Worm (Caenorhabditis elegans): ENCODE measurements around the gene R04D3.4.
A peak's percentile ranks its signal among the peaks of the same experiment; 100 is the strongest.

Gene R04D3.4

DNA sequence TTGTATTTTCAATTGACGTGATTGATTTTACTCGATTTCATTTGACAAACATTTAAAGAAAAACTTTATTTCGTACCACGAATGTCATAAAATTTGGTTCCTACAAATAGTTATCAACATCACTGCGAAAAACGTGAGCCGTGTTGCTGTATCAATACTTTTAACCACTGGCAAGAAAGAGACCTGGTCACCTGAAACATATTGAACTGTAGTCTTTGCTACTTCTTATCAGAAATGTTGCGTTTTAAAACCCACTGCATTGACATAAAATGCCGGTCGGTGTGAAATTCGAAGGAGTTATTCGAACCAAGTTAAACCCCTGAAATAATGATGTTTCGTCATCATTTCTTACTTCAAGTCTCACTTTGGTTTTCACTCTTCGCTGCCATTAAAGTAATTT lies 41.0 kb downstream of the R04D3.4 start (continued):
- no peak for TF ChIP-seq cey-2 (tag; optimal IDR thresholded peaks at IDR 0.05; ENCODE audit: borderline replicate concordance, insufficient read depth)
- no peak for TF ChIP-seq jun-1 (tag; optimal IDR thresholded peaks at IDR 0.05)
- TF ChIP-seq unc-62 (GFP tag; optimal IDR thresholded peaks at IDR 0.05 in 1 of 2), result no peak
- TF ChIP-seq unc-62 (tag; optimal IDR thresholded peaks at IDR 0.05), result no peak
- TF ChIP-seq nhr-111 (GFP tag; optimal IDR thresholded peaks at IDR 0.05), result no peak

DNA sequence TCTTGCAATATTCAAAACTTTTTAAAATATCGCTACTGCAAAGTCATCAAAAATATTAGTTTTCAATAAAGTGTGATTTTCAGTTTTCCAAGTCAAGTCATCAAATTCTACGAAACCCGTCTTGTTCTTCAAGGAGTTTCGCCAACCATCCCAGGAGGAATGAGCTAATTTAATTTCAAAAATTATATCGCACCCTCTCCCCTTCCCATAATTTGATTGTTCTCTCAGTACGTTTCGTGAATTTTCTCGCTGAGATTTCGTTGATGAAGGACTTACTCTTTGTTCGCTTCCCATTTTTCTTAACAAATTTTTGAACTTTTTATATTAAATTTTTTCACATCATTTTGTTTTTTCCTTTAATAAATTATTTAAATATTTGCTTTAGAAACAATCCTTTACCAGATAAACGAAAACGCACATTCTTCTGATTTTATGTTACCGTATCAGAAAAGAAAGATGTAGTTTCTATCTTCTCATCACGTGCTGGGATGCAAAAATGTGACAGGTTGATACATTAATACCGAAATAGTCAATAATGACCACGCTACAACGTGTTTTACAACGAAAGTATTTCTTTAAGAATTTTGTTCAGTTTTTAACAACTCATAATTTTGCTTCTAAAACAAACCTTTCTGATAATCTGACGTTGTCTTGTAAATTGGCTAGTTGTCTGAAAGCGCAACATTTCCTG lies 41.8 kb downstream of the R04D3.4 start:
- TF ChIP-seq mdl-1 (tag; optimal IDR thresholded peaks at IDR 0.05) (peak in 1 of 2 experiments; percentile 45), ZK546.5 (tag; optimal IDR thresholded peaks at IDR 0.05) (no peak), dmd-6 (GFP tag; IDR thresholded peaks at IDR 0.05) (peak; percentile 52), fos-1 (tag; optimal IDR thresholded peaks at IDR 0.05) (no peak), hmg-1.1 (GFP tag; IDR thresholded peaks at IDR 0.05) (no peak), nhr-76 (tag; optimal IDR thresholded peaks at IDR 0.05) (no peak), nhr-42 (GFP tag; IDR thresholded peaks at IDR 0.05) (no peak), unc-62 (GFP tag; optimal IDR thresholded peaks at IDR 0.05 in 1 of 2) (peak in 1 of 2 experiments; percentile 3), unc-62 (tag; optimal IDR thresholded peaks at IDR 0.05) (no peak), zag-1 (tag; optimal IDR thresholded peaks at IDR 0.05) (no peak), F44E2.7 (GFP tag; IDR thresholded peaks at IDR 0.05) (no peak), mdt-29 (GFP tag; IDR thresholded peaks at IDR 0.05) (no peak), ces-1 (GFP tag; optimal IDR thresholded peaks at IDR 0.05) (peak; percentile 85), hlh-11 (tag; optimal IDR thresholded peaks at IDR 0.05) (peak; percentile 33), ceh-82 (tag; optimal IDR thresholded peaks at IDR 0.05) (no peak), daf-12 (tag; optimal IDR thresholded peaks at IDR 0.05) (no peak), lir-3 (tag; optimal IDR thresholded peaks at IDR 0.05) (no peak), T20F7.1 (GFP tag; optimal IDR thresholded peaks at IDR 0.05) (peak; percentile 29), lsy-2 (tag; optimal IDR thresholded peaks at IDR 0.05) (no peak), madf-5 (GFP tag; IDR thresholded peaks at IDR 0.05) (no peak), dve-1 (tag; optimal IDR thresholded peaks at IDR 0.05; ENCODE audit: insufficient read depth) (peak; percentile 67), R02D3.7 (tag; optimal IDR thresholded peaks at IDR 0.05) (no peak), nhr-28 (tag; optimal IDR thresholded peaks at IDR 0.05) (peak; percentile 82), nhr-10 (tag; optimal IDR thresholded peaks at IDR 0.05) (no peak), ceh-28 (tag; optimal IDR thresholded peaks at IDR 0.05) (no peak), ctbp-1 (GFP tag; IDR thresholded peaks at IDR 0.05) (no peak), fkh-10 (GFP tag; optimal IDR thresholded peaks at IDR 0.05) (no peak), arid-1 (GFP tag; conservative IDR thresholded peaks at IDR 0.05) (no peak), hlh-30 (tag; optimal IDR thresholded peaks at IDR 0.05; ENCODE audit: insufficient read depth) (peak; percentile 71), ceh-44 (GFP tag; IDR thresholded peaks at IDR 0.05) (no peak), lin-39 (tag; optimal IDR thresholded peaks at IDR 0.05) (no peak), duxl-1 (tag; optimal IDR thresholded peaks at IDR 0.05; ENCODE audit: poor library complexity) (no peak), dmd-8 (GFP tag; IDR thresholded peaks at IDR 0.05) (no peak), lin-1 (GFP tag; IDR thresholded peaks at IDR 0.05) (no peak), vab-7 (GFP tag; IDR thresholded peaks at IDR 0.05) (no peak)

DNA sequence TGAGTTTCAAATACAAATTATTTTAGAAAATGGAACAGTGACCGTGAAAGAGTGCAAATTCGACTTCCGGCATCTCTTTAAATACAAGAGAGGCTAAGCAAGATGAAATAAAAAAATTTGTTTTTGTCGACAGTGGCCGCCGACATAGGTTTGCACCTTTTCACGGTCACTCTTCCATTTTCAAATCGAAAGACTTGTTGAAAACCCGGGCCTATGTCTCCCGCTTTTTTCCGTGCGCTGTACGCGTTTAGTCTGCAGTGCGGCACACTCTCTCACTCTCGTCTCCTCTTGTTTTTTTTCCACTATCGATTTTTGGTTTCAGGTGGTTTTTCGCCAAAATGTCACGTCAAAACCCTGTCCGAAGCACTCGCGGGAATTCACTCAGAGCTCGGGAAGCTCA lies 43.5 kb downstream of the R04D3.4 start, which contains the start of gene hpl-1:
TSS of gene hpl-1 (plus strand) at position 301 of the 400 bp plus-strand sequence.
- no peak for TF ChIP-seq unc-62 (GFP tag; optimal IDR thresholded peaks at IDR 0.05 in 1 of 2)
- no peak for TF ChIP-seq unc-62 (tag; optimal IDR thresholded peaks at IDR 0.05)
- TF ChIP-seq nhr-25 (tag; optimal IDR thresholded peaks at IDR 0.05; ENCODE audit: borderline replicate concordance, insufficient read depth), result no peak
- TF ChIP-seq ces-1 (GFP tag; optimal IDR thresholded peaks at IDR 0.05), result no peak
- no peak for TF ChIP-seq mxl-2 (GFP tag; conservative IDR thresholded peaks at IDR 0.05)
- TF ChIP-seq T26A8.4 (GFP tag; IDR thresholded peaks at IDR 0.05), result no peak
- no peak for TF ChIP-seq F49E8.2 (tag; optimal IDR thresholded peaks at IDR 0.05; ENCODE audit: borderline replicate concordance)
- no peak for TF ChIP-seq nhr-10 (tag; optimal IDR thresholded peaks at IDR 0.05)
- TF ChIP-seq mdl-1 (tag; optimal IDR thresholded peaks at IDR 0.05), result no peak
- TF ChIP-seq gei-8 (GFP tag; optimal IDR thresholded peaks at IDR 0.05), result no peak
- TF ChIP-seq zip-2 (tag; optimal IDR thresholded peaks at IDR 0.05), result no peak
- TF ChIP-seq ama-1 (optimal IDR thresholded peaks at IDR 0.05), result no peak
- no peak for TF ChIP-seq dmd-6 (GFP tag; IDR thresholded peaks at IDR 0.05)
- TF ChIP-seq R02D3.7 (tag; optimal IDR thresholded peaks at IDR 0.05), result no peak
- TF ChIP-seq spr-3 (GFP tag; optimal IDR thresholded peaks at IDR 0.05), result no peak
- TF ChIP-seq dmd-9 (GFP tag; IDR thresholded peaks at IDR 0.05), result no peak

Data from whole organism, L4 larva.